Worm (Caenorhabditis elegans): ENCODE data around the gene irld-3.

The irld-3 gene

ce11 chrV:3124912-3125311, 13.5 kb downstream of the irld-3 start, which contains the start of gene Y73C8C.12:
Gene Y73C8C.12, plus strand, starts transcription at chrV:3125212.
- TF ChIP-seq scrt-1 (GFP tag; IDR thresholded peaks at IDR 0.05) (no peak), hmg-4 (GFP tag; optimal IDR thresholded peaks at IDR 0.05) (no peak), aly-1 (tag; optimal IDR thresholded peaks at IDR 0.05) (no peak), ama-1 (optimal IDR thresholded peaks at IDR 0.05) (no peak)

DNA sequence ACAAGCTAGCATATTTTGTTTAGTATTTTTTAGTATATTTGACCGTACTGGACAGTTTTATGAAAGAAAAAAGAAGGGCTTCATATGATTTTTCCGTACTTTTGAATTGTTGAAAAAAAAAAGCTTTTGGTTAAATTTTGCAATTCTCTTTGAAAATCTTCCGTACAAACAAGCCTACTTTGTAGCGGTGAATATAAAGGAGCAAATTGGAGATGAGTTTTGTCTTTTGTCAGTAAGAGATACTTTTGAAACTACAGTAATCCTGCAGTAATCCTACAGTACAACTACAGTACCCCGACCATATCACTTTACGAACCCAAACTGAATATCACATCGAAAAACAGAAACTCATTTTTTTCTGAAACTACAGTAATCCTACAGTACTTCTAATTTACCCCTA, 16.0 kb downstream of the irld-3 start:
- TF ChIP-seq scrt-1 (GFP tag; IDR thresholded peaks at IDR 0.05) (no peak), aly-1 (tag; optimal IDR thresholded peaks at IDR 0.05) (no peak), tbx-11 (GFP tag; IDR thresholded peaks at IDR 0.05) (no peak), ceh-13 (GFP tag; optimal IDR thresholded peaks at IDR 0.05) (no peak), hnd-1 (tag; optimal IDR thresholded peaks at IDR 0.05) (no peak), ama-1 (optimal IDR thresholded peaks at IDR 0.05) (no peak), hmg-4 (GFP tag; optimal IDR thresholded peaks at IDR 0.05) (no peak)

DNA sequence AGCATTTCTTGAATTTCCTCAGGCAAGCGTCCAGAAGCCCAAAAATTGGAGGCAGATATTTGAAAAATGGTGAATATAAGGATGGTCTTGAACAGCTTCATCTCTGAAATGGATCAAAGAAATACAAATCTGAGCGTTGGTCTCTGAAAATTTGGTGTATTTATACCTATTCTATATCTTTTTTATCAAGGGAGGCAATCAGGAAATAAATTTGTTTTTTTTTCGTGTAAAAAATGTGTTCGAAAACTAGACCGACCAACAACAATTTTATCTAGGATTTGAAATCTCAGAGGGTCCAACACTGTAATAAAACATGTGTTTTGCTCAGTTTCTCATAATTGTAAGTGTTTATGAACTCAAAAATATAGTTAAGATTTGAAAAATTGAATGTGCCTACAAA, 16.6 kb downstream of the irld-3 start, which contains the start of gene srt-56:
Gene srt-56 (minus strand): TSS at position 101 of the 400 bp plus-strand sequence.
- no peak for TF ChIP-seq hnd-1 (tag; optimal IDR thresholded peaks at IDR 0.05)
- no peak for TF ChIP-seq flt-1 (GFP tag; IDR thresholded peaks at IDR 0.05)
- no peak for TF ChIP-seq ets-7 (tag; optimal IDR thresholded peaks at IDR 0.05)
- TF ChIP-seq tbx-11 (GFP tag; IDR thresholded peaks at IDR 0.05): no peak
- no peak for TF ChIP-seq hmbx-1 (tag; optimal IDR thresholded peaks at IDR 0.05)
- no peak for TF ChIP-seq F13C5.2 (tag; optimal IDR thresholded peaks at IDR 0.05)

DNA sequence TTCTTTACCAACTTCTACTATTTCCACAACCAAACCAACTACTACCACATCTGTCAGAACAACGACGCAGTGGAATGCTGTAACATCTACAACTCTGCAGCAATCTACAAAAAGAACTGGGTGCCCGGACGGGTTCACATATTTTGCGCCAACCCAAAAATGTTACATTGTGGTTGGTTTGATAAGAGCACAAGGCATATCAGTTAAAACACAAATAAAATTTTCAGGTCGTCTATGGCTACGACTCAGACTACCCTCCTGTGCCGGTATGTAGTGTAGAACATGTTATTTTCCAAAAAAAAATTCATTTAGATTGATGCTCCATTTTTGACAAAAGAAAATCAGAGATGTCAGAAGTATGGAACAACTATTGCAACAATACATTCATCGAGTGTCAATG, 19.2 kb downstream of the irld-3 start:
- no peak for TF ChIP-seq ets-7 (tag; optimal IDR thresholded peaks at IDR 0.05)
- no peak for TF ChIP-seq ama-1 (optimal IDR thresholded peaks at IDR 0.05)
- no peak for TF ChIP-seq ceh-13 (GFP tag; optimal IDR thresholded peaks at IDR 0.05)
- TF ChIP-seq ceh-36 (tag; optimal IDR thresholded peaks at IDR 0.05): no peak
- TF ChIP-seq flt-1 (GFP tag; IDR thresholded peaks at IDR 0.05): no peak
- TF ChIP-seq B0310.2 (tag; optimal IDR thresholded peaks at IDR 0.05): no peak
- no peak for TF ChIP-seq aly-1 (tag; optimal IDR thresholded peaks at IDR 0.05)
- TF ChIP-seq tbx-11 (GFP tag; IDR thresholded peaks at IDR 0.05): no peak
- TF ChIP-seq scrt-1 (GFP tag; IDR thresholded peaks at IDR 0.05): no peak
- no peak for TF ChIP-seq tra-4 (tag; optimal IDR thresholded peaks at IDR 0.05)
- no peak for TF ChIP-seq F13C5.2 (tag; optimal IDR thresholded peaks at IDR 0.05)
- TF ChIP-seq tbx-37 (GFP tag; conservative IDR thresholded peaks at IDR 0.05): no peak
- TF ChIP-seq hmbx-1 (tag; optimal IDR thresholded peaks at IDR 0.05): no peak
- TF ChIP-seq pes-1 (GFP tag; IDR thresholded peaks at IDR 0.05): no peak
- TF ChIP-seq hnd-1 (tag; optimal IDR thresholded peaks at IDR 0.05): no peak
- no peak for TF ChIP-seq sea-1 (GFP tag; conservative IDR thresholded peaks at IDR 0.05)

DNA sequence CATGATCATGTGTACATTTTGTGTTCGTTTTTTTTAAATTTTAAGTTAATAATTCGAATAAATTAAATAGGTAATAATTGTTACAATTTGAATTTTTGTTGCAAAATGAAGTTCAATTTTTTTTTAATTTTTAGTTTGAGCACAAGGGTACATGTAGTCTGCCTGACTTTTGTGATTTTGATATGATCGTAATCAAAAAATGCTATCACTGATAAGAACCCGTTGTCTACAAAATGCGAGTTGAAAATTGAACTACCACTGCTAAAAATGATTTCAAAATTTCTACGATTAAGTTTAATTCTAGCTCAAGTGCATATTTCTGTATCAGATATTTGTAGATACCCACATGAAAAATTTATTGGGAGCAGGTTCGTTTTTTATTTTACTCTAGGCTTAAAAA, 20.2 kb downstream of the irld-3 start, which contains the start of gene clec-210:
Gene clec-210 (plus strand): TSS at position 211 of the 400 bp plus-strand sequence.
- no peak for TF ChIP-seq ceh-36 (tag; optimal IDR thresholded peaks at IDR 0.05)
- TF ChIP-seq hmg-4 (GFP tag; optimal IDR thresholded peaks at IDR 0.05): no peak
- TF ChIP-seq aly-1 (tag; optimal IDR thresholded peaks at IDR 0.05): no peak
- no peak for TF ChIP-seq scrt-1 (GFP tag; IDR thresholded peaks at IDR 0.05)
- TF ChIP-seq flt-1 (GFP tag; IDR thresholded peaks at IDR 0.05): no peak
- TF ChIP-seq F13C5.2 (tag; optimal IDR thresholded peaks at IDR 0.05): no peak
- TF ChIP-seq hmbx-1 (tag; optimal IDR thresholded peaks at IDR 0.05): no peak
- TF ChIP-seq tra-4 (tag; optimal IDR thresholded peaks at IDR 0.05): no peak

ce11 chrV:3114973-3115372, 23.4 kb downstream of the irld-3 start, which contains the start of gene Y73C8C.3:
Gene Y73C8C.3, plus strand, starts transcription at chrV:3115273.
- no peak for TF ChIP-seq sea-1 (GFP tag; conservative IDR thresholded peaks at IDR 0.05)
- no peak for TF ChIP-seq hmbx-1 (tag; optimal IDR thresholded peaks at IDR 0.05)
- TF ChIP-seq ets-7 (tag; optimal IDR thresholded peaks at IDR 0.05): no peak

ce11 chrV:3113751-3114150, 24.6 kb downstream of the irld-3 start, which contains the start of gene Y73C8C.8:
Gene Y73C8C.8, minus strand, starts transcription at chrV:3113851.
- TF ChIP-seq hmg-4 (GFP tag; optimal IDR thresholded peaks at IDR 0.05): no peak
- no peak for TF ChIP-seq aly-1 (tag; optimal IDR thresholded peaks at IDR 0.05)
- no peak for TF ChIP-seq pes-1 (GFP tag; IDR thresholded peaks at IDR 0.05)
- no peak for TF ChIP-seq tbx-11 (GFP tag; IDR thresholded peaks at IDR 0.05)
- no peak for TF ChIP-seq sea-1 (GFP tag; conservative IDR thresholded peaks at IDR 0.05)
- TF ChIP-seq tbx-37 (GFP tag; conservative IDR thresholded peaks at IDR 0.05): no peak
- TF ChIP-seq ets-7 (tag; optimal IDR thresholded peaks at IDR 0.05): no peak
- TF ChIP-seq scrt-1 (GFP tag; IDR thresholded peaks at IDR 0.05): no peak
- TF ChIP-seq B0310.2 (tag; optimal IDR thresholded peaks at IDR 0.05): no peak
- TF ChIP-seq ceh-13 (GFP tag; optimal IDR thresholded peaks at IDR 0.05): no peak
- TF ChIP-seq ceh-36 (tag; optimal IDR thresholded peaks at IDR 0.05): no peak
- TF ChIP-seq flt-1 (GFP tag; IDR thresholded peaks at IDR 0.05): no peak
- no peak for TF ChIP-seq hnd-1 (tag; optimal IDR thresholded peaks at IDR 0.05)
- TF ChIP-seq F13C5.2 (tag; optimal IDR thresholded peaks at IDR 0.05): no peak

DNA sequence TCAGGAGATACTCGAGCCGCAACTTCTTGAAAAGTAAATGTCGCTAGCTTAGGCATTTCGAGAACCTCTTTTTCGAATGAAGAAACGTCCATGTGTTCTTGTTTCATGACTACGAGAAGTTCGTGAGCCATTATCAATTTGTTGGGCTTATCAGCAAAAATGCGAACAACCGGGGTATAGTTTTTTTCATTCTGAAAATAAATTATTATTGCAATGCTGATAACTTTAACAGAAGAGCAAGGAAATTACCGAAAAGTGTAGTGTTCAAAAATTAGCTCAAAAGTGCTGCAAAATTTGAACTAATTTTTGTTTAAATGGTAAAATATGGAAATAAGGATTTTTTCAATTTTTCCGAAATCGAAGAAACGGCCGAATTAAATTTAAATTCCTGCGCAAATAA, 26.2 kb downstream of the irld-3 start:
- TF ChIP-seq hmg-4 (GFP tag; optimal IDR thresholded peaks at IDR 0.05) (no peak), tbx-37 (GFP tag; conservative IDR thresholded peaks at IDR 0.05) (no peak), hnd-1 (tag; optimal IDR thresholded peaks at IDR 0.05) (no peak), flt-1 (GFP tag; IDR thresholded peaks at IDR 0.05) (no peak), sea-1 (GFP tag; conservative IDR thresholded peaks at IDR 0.05) (no peak), ceh-13 (GFP tag; optimal IDR thresholded peaks at IDR 0.05) (no peak), ets-7 (tag; optimal IDR thresholded peaks at IDR 0.05) (no peak), aly-1 (tag; optimal IDR thresholded peaks at IDR 0.05) (no peak), hmbx-1 (tag; optimal IDR thresholded peaks at IDR 0.05) (no peak), scrt-1 (GFP tag; IDR thresholded peaks at IDR 0.05) (no peak), F13C5.2 (tag; optimal IDR thresholded peaks at IDR 0.05) (no peak), B0310.2 (tag; optimal IDR thresholded peaks at IDR 0.05) (no peak), tbx-11 (GFP tag; IDR thresholded peaks at IDR 0.05) (no peak), ceh-36 (tag; optimal IDR thresholded peaks at IDR 0.05) (no peak), tra-4 (tag; optimal IDR thresholded peaks at IDR 0.05) (no peak), pes-1 (GFP tag; IDR thresholded peaks at IDR 0.05) (no peak)
